Worm (Caenorhabditis elegans) whole organism, L4/young adult: ENCODE measurements around the gene mrps-10.

ENCODE experiments used
- W03F9.2 ChIP-seq: fragments of 150-350 bp; optimal IDR thresholded peaks from 2 replicates; lab custom pipeline; 2014; ENCODE audit warnings: missing biosample characterization, missing genetic modification characterization
- dao-5 ChIP-seq: sonication (generic microtip); optimal IDR thresholded peaks from 2 replicates; lab custom pipeline; 2016; ENCODE audit warnings: missing genotype, missing genetic modification characterization, moderate library complexity, missing compliant biosample characterization
- him-1 ChIP-seq: sonication (generic microtip); optimal IDR thresholded peaks from 2 replicates; lab custom pipeline; 2016; ENCODE audit warnings: missing genotype, missing genetic modification reagents, missing genetic modification characterization, missing compliant biosample characterization

DNA sequence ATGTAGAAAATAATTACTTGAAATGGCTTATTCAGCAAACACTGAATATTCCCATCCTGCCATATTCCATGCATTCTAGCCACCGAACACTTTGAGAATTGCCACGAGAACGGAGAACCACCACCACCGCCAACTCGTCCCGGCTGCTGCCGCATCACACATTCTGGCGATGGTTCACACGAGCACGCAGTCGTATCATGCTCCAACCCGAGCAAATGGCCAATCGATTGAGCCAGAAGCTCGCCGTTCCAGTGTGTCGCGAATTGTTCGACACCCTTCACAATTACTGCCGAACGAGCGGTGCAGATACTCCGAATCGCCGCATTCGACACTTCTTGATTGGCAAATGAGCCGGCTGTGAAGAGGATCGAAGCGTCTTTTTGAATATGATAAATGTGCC, 41.2 kb upstream of the mrps-10 start:
- TF ChIP-seq W03F9.2 (tag; lab: Kevin White, UChicago) (no peak), dao-5 (tag; lab: Kevin White, UChicago) (no peak), him-1 (tag; lab: Kevin White, UChicago) (no peak)
